Worm (Caenorhabditis elegans) whole organism, L3 larva: ENCODE data around the gene F08D12.4.

Experiments used
- mml-1 ChIP-seq: fragments of 150-350 bp; sonication (generic microtip); optimal IDR thresholded peaks from 3 replicates; lab custom pipeline; 2014; ENCODE audit warnings: missing biosample characterization, missing genetic modification characterization
- pqm-1 ChIP-seq: fragments of 150-350 bp; optimal IDR thresholded peaks from 2 replicates; lab custom pipeline; 2017; ENCODE audit warnings: missing biosample characterization, missing genetic modification characterization, inconsistent platforms
- skn-1 ChIP-seq: fragments of 150-350 bp; optimal IDR thresholded peaks from 2 replicates; lab custom pipeline; 2014; ENCODE audit warnings: missing biosample characterization, missing genetic modification characterization
- zag-1 ChIP-seq: fragments of 150-350 bp; optimal IDR thresholded peaks from 2 replicates; lab custom pipeline; 2014; ENCODE audit warnings: missing biosample characterization, missing genetic modification characterization
- ztf-11 ChIP-seq: fragments of 150-350 bp; optimal IDR thresholded peaks from 2 replicates; lab custom pipeline; 2014; ENCODE audit warnings: missing biosample characterization, missing genetic modification characterization
- ztf-4 ChIP-seq: fragments of 150-350 bp; optimal IDR thresholded peaks from 2 replicates; lab custom pipeline; 2014; ENCODE audit warnings: missing biosample characterization, missing genetic modification characterization

DNA sequence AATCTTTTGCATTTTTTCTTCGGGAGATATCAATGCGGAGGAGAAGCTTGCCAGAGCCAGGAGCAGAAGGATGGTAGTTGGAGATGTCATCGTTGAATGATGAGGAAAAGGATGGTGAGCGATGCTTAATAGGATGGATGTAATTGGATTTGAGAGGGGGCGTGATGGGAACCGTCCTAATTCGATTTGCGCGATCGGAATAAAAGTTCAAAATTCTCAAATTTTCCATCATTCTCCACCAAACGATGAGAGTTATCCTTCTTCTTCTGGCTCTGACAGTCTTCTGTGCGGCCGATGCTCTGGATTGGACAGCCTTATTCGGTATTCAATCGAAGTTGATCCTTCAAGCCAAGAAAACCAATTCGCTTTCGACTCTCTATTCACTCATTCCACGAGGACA is 46.2 kb downstream of the F08D12.4 start, which contains the start of the genes K12H6.4 and K12H6.9:
- TF ChIP-seq ztf-4, result no peak
- no peak for TF ChIP-seq skn-1
- no peak for TF ChIP-seq zag-1
- no peak for TF ChIP-seq mml-1 (tag; lab: Kevin White, UChicago)
- no peak for TF ChIP-seq ztf-11
- no peak for TF ChIP-seq pqm-1 (tag; lab: Kevin White, UChicago)
